Fruit fly (Drosophila melanogaster) Kc167 (cell line): Measurements from ENCODE around the gene Tailor.

Experiments used
- Myc ChIP-seq: fragments of >200 bp; optimal IDR thresholded peaks from 2 replicates; lab custom pipeline; 2017; ENCODE audit warnings: missing external identifiers
- h ChIP-seq: fragments of >200 bp; optimal IDR thresholded peaks from 3 replicates; lab custom pipeline; 2018; ENCODE audit warnings: missing external identifiers
- insv ChIP-seq: fragments of >200 bp; optimal IDR thresholded peaks from 3 replicates; lab custom pipeline; 2018; ENCODE audit warnings: missing external identifiers
- psq ChIP-seq: fragments of >200 bp; optimal IDR thresholded peaks from 2 replicates; lab custom pipeline; 2017; ENCODE audit warnings: missing external identifiers
- ttk ChIP-seq: sonication (Bioruptor generic); optimal IDR thresholded peaks from 2 replicates; lab custom pipeline; 2017; ENCODE audit warnings: missing external identifiers

dm6 chr3R:7035703-7036266 lies 50.1 kb downstream of the Tailor start:
- TF ChIP-seq Myc (lab: Kevin White, UChicago), result no peak
- no peak for TF ChIP-seq h (lab: Kevin White, UChicago)
- TF ChIP-seq insv (lab: Kevin White, UChicago), result no peak
- no peak for TF ChIP-seq ttk (lab: Kevin White, UChicago)
- TF ChIP-seq psq, result no peak
